Worm (Caenorhabditis elegans) whole organism, L4 larva: Measurements from ENCODE around the gene ssq-3.

Experiments
- F26F4.8 ChIP-seq: fragments of 200-800 bp; sonication (Bioruptor generic); conservative IDR thresholded peaks from 2 replicates; pipeline ENCODE4 v1.3.6; 2022; ENCODE audit warnings: missing genetic modification characterization, missing compliant biosample characterization
- Y48G9A.11 ChIP-seq: fragments of 200-800 bp; sonication (Bioruptor generic); IDR thresholded peaks from 2 replicates; pipeline ENCODE4 v1.3.6; 2022; ENCODE audit warnings: missing genetic modification reagents, missing genetic modification characterization, missing compliant biosample characterization
- aly-2 ChIP-seq: sonication (generic microtip); optimal IDR thresholded peaks from 2 replicates; lab custom pipeline; 2018; ENCODE audit warnings: missing biosample characterization, missing genetic modification characterization
- ceh-28 ChIP-seq: fragments of 150-350 bp; optimal IDR thresholded peaks from 2 replicates; lab custom pipeline; 2014; ENCODE audit warnings: missing biosample characterization, missing genetic modification reagents, missing genetic modification characterization
- lin-13 ChIP-seq: fragments of 150-350 bp; optimal IDR thresholded peaks from 2 replicates; lab custom pipeline; 2014; ENCODE audit warnings: missing biosample characterization, missing genetic modification reagents, missing genetic modification characterization
- lin-29 ChIP-seq: fragments of 200-800 bp; sonication (Bioruptor generic); IDR thresholded peaks from 2 replicates; pipeline ENCODE4 v1.3.6; 2022; ENCODE audit warnings: missing genetic modification reagents, missing genetic modification characterization, missing compliant biosample characterization
- nhr-11 ChIP-seq: fragments of 150-350 bp; optimal IDR thresholded peaks from 2 replicates; lab custom pipeline; 2014; ENCODE audit warnings: missing biosample characterization, missing genetic modification characterization
- pha-4 ChIP-seq, 2 experiments: fragments of 150-350 bp in 1 of 2; fragments of 200-800 bp in 1 of 2; sonication (Bioruptor generic) in 1 of 2; IDR thresholded peaks in 1 of 2; optimal IDR thresholded peaks in 1 of 2; 2 replicates each; pipeline versions ENCODE4 v1.3.6 to Lab custom; 2014 to 2022; ENCODE audit warnings: missing genetic modification characterization in 2 of 2, missing genetic modification reagents in 2 of 2, missing biosample characterization in 1 of 2, missing compliant biosample characterization in 1 of 2
- vab-7 ChIP-seq: fragments of 200-800 bp; sonication (Bioruptor generic); IDR thresholded peaks from 2 replicates; pipeline ENCODE4 v1.3.6; 2022; ENCODE audit warnings: missing genetic modification reagents, missing genetic modification characterization, missing compliant biosample characterization

ce11 chrIV:7114599-7114998 is 3.2 kb downstream of the ssq-3 start, which contains the start of gene nas-8:
- no peak for TF ChIP-seq Y48G9A.11
- TF ChIP-seq lin-13 (GFP tag; lab: Kevin White, UChicago), result no peak
- no peak for TF ChIP-seq vab-7
- TF ChIP-seq pha-4 (GFP tag; IDR thresholded peaks at IDR 0.05; lab: Robert Waterston, UW), result no peak
- no peak for TF ChIP-seq pha-4 (tag; optimal IDR thresholded peaks at IDR 0.05; lab: Kevin White, UChicago)
- TF ChIP-seq ceh-28 (tag; lab: Kevin White, UChicago), result no peak
- no peak for TF ChIP-seq nhr-11 (tag; lab: Kevin White, UChicago)
- TF ChIP-seq F26F4.8, result no peak
- TF ChIP-seq lin-29, result no peak
- no peak for TF ChIP-seq aly-2 (tag; lab: Kevin White, UChicago)
